Fruit fly (Drosophila melanogaster) whole organism, embryonic: ENCODE data around the gene corn.

Experiments
- Antp ChIP-seq: fragments of 200-800 bp; sonication (Bioruptor generic); optimal IDR thresholded peaks from 3 replicates; lab custom pipeline; 2016; ENCODE audit warnings: missing biosample characterization, missing genetic modification characterization
- Bdp1 ChIP-seq: fragments of 200-800 bp; sonication (Bioruptor generic); optimal IDR thresholded peaks from 3 replicates; lab custom pipeline; 2016; ENCODE audit warnings: missing biosample characterization, missing genetic modification characterization
- Blimp-1 ChIP-seq: fragments of 200-800 bp; sonication (Bioruptor generic); optimal IDR thresholded peaks from 3 replicates; lab custom pipeline; 2018; ENCODE audit warnings: missing biosample characterization, missing genetic modification characterization, mild to moderate bottlenecking, moderate library complexity, missing genetic modification reagents
- CG10366 ChIP-seq: fragments of 200-800 bp; sonication (Bioruptor generic); IDR thresholded peaks from 2 replicates; pipeline ENCODE4 v1.3.6; 2022; ENCODE audit warnings: missing biosample characterization, missing genetic modification characterization
- CG11504 ChIP-seq: fragments of 200-800 bp; sonication (Bioruptor generic); optimal IDR thresholded peaks from 3 replicates; lab custom pipeline; 2019; ENCODE audit warnings: missing biosample characterization, mild to moderate bottlenecking, missing genetic modification characterization, moderate library complexity
- CG11695 ChIP-seq: fragments of 200-800 bp; sonication (Bioruptor generic); IDR thresholded peaks from 3 replicates; pipeline ENCODE4 v1.3.6; 2022; ENCODE audit warnings: missing biosample characterization, missing genetic modification characterization
- CG12659 ChIP-seq: fragments of 200-800 bp; sonication (Bioruptor generic); optimal IDR thresholded peaks from 3 replicates; lab custom pipeline; 2017; ENCODE audit warnings: mild to moderate bottlenecking, missing biosample characterization, missing genetic modification reagents, missing genetic modification characterization
- CG15514 ChIP-seq: fragments of 200-800 bp; sonication (Bioruptor generic); optimal IDR thresholded peaks from 3 replicates; lab custom pipeline; 2017; ENCODE audit warnings: missing biosample characterization, missing genetic modification characterization, mild to moderate bottlenecking, moderate library complexity, missing genetic modification reagents
- CG15696 ChIP-seq: fragments of 200-800 bp; sonication (Bioruptor generic); optimal IDR thresholded peaks from 2 replicates; lab custom pipeline; 2019; ENCODE audit warnings: missing biosample characterization, mild to moderate bottlenecking, missing genetic modification characterization, moderate library complexity
- CG2202 ChIP-seq: fragments of 200-800 bp; sonication (Bioruptor generic); optimal IDR thresholded peaks from 2 replicates; lab custom pipeline; 2018; ENCODE audit warnings: missing biosample characterization, mild to moderate bottlenecking, missing genetic modification characterization
- CG2678 ChIP-seq: fragments of 200-800 bp; sonication (Bioruptor generic); optimal IDR thresholded peaks from 3 replicates; lab custom pipeline; 2019; ENCODE audit warnings: missing biosample characterization, mild to moderate bottlenecking, missing genetic modification characterization, moderate library complexity
- CG2889 ChIP-seq: fragments of 200-800 bp; sonication (Bioruptor generic); IDR thresholded peaks from 3 replicates; pipeline ENCODE4 v1.3.6; 2022; ENCODE audit warnings: missing biosample characterization, missing genetic modification characterization
- CG31365 ChIP-seq: fragments of 200-800 bp; sonication (Bioruptor generic); optimal IDR thresholded peaks from 2 replicates; lab custom pipeline; 2018; ENCODE audit warnings: missing biosample characterization, mild to moderate bottlenecking, missing genetic modification characterization
- Camta ChIP-seq: fragments of 200-800 bp; sonication (Bioruptor generic); optimal IDR thresholded peaks from 2 replicates; lab custom pipeline; 2016; ENCODE audit warnings: missing biosample characterization, missing genetic modification characterization
- Dad ChIP-seq: fragments of 200-800 bp; sonication (Bioruptor generic); optimal IDR thresholded peaks from 3 replicates; lab custom pipeline; 2016; ENCODE audit warnings: missing biosample characterization, missing genetic modification characterization
- HHEX ChIP-seq: fragments of 200-800 bp; sonication (Bioruptor generic); optimal IDR thresholded peaks from 3 replicates; lab custom pipeline; 2017; ENCODE audit warnings: missing biosample characterization, mild to moderate bottlenecking, missing genetic modification characterization, missing genetic modification reagents
- HLH4C ChIP-seq: fragments of 200-800 bp; sonication (Bioruptor generic); IDR thresholded peaks from 3 replicates; pipeline ENCODE4 v1.3.6; 2022; ENCODE audit warnings: missing biosample characterization, missing genetic modification characterization; ENCODE audit not compliant: partially characterized antibody
- NC2α ChIP-seq: fragments of 200-800 bp; sonication (Bioruptor generic); optimal IDR thresholded peaks from 2 replicates; lab custom pipeline; 2016; ENCODE audit warnings: missing biosample characterization, missing genetic modification characterization
- Neu2 ChIP-seq: fragments of 200-800 bp; sonication (Bioruptor generic); optimal IDR thresholded peaks from 3 replicates; lab custom pipeline; 2016; ENCODE audit warnings: missing biosample characterization, missing genetic modification characterization, borderline replicate concordance
- Nf-YB ChIP-seq: fragments of 200-800 bp; sonication (Bioruptor generic); optimal IDR thresholded peaks from 3 replicates; lab custom pipeline; 2019; ENCODE audit warnings: missing biosample characterization, mild to moderate bottlenecking, missing genetic modification characterization, moderate library complexity
- Pdp1 ChIP-seq, 2 experiments: fragments of 200-800 bp; sonication (Bioruptor generic); optimal IDR thresholded peaks; 3 replicates each; lab custom pipeline; 2016; ENCODE audit warnings: missing biosample characterization in 2 of 2, missing genetic modification characterization in 2 of 2, mild to moderate bottlenecking in 1 of 2, moderate library complexity in 1 of 2
- Poxn ChIP-seq: fragments of 200-800 bp; sonication (Bioruptor generic); IDR thresholded peaks from 2 replicates; pipeline ENCODE4 v1.3.6; 2022; ENCODE audit warnings: missing biosample characterization, missing genetic modification characterization
- Ptx1 ChIP-seq: fragments of 200-800 bp; sonication (Bioruptor generic); IDR thresholded peaks from 2 replicates; pipeline ENCODE4 v1.3.6; 2022; ENCODE audit warnings: missing biosample characterization, missing genetic modification characterization
- Spps ChIP-seq: fragments of 200-800 bp; sonication (Bioruptor generic); optimal IDR thresholded peaks from 2 replicates; lab custom pipeline; 2018; ENCODE audit warnings: missing biosample characterization, mild to moderate bottlenecking, missing genetic modification characterization
- amos ChIP-seq: fragments of 200-800 bp; sonication (Bioruptor generic); IDR thresholded peaks from 2 replicates; pipeline ENCODE4 v1.3.6; 2022; ENCODE audit warnings: missing biosample characterization, missing genetic modification characterization; ENCODE audit not compliant: partially characterized antibody
- ato ChIP-seq: fragments of 200-800 bp; sonication (Bioruptor generic); IDR thresholded peaks from 2 replicates; pipeline ENCODE4 v1.3.6; 2022; ENCODE audit warnings: missing biosample characterization, missing genetic modification characterization; ENCODE audit not compliant: partially characterized antibody
- cas ChIP-seq: fragments of 200-800 bp; sonication (Bioruptor generic); IDR thresholded peaks from 2 replicates; pipeline ENCODE4 v1.3.6; 2022; ENCODE audit warnings: missing biosample characterization, missing genetic modification characterization
- chif ChIP-seq, 2 experiments: fragments of 200-800 bp; sonication (Bioruptor generic); optimal IDR thresholded peaks; 3 replicates each; lab custom pipeline; 2016; ENCODE audit warnings: missing biosample characterization in 2 of 2, missing genetic modification characterization in 2 of 2
- chinmo ChIP-seq: fragments of 200-800 bp; sonication (Bioruptor generic); IDR thresholded peaks from 4 replicates; pipeline ENCODE4 v1.3.6; 2022; ENCODE audit warnings: missing biosample characterization, missing genetic modification characterization; ENCODE audit not compliant: partially characterized antibody
- cwo ChIP-seq: fragments of 200-800 bp; sonication (Bioruptor generic); optimal IDR thresholded peaks from 3 replicates; lab custom pipeline; 2017; ENCODE audit warnings: missing biosample characterization, missing genetic modification characterization, mild to moderate bottlenecking, moderate library complexity, missing genetic modification reagents
- dmrt11E ChIP-seq: fragments of 200-800 bp; sonication (Bioruptor generic); optimal IDR thresholded peaks from 3 replicates; lab custom pipeline; 2018; ENCODE audit warnings: missing biosample characterization, mild to moderate bottlenecking, missing genetic modification characterization, moderate library complexity
- dysf ChIP-seq: fragments of 200-800 bp; sonication (Bioruptor generic); IDR thresholded peaks from 3 replicates; pipeline ENCODE4 v1.3.6; 2022; ENCODE audit warnings: missing biosample characterization, missing genetic modification characterization
- exex ChIP-seq: fragments of 200-800 bp; sonication (Bioruptor generic); optimal IDR thresholded peaks from 4 replicates; lab custom pipeline; 2018; ENCODE audit warnings: missing biosample characterization, mild to moderate bottlenecking, missing genetic modification characterization, moderate library complexity
- gfzf ChIP-seq: fragments of 200-800 bp; sonication (Bioruptor generic); optimal IDR thresholded peaks from 2 replicates; lab custom pipeline; 2016; ENCODE audit warnings: missing biosample characterization, mild to moderate bottlenecking, missing genetic modification characterization, moderate library complexity
- klu ChIP-seq: fragments of 200-800 bp; sonication (Bioruptor generic); IDR thresholded peaks from 2 replicates; pipeline ENCODE4 v1.3.6; 2022; ENCODE audit warnings: missing biosample characterization, missing genetic modification characterization
- lab ChIP-seq: fragments of 200-800 bp; sonication (Bioruptor generic); optimal IDR thresholded peaks from 3 replicates; lab custom pipeline; 2017; ENCODE audit warnings: missing biosample characterization, missing genetic modification characterization, mild to moderate bottlenecking, moderate library complexity, missing genetic modification reagents
- maf-S ChIP-seq: fragments of 200-800 bp; sonication (Bioruptor generic); optimal IDR thresholded peaks from 2 replicates; lab custom pipeline; 2016; ENCODE audit warnings: missing biosample characterization, missing genetic modification characterization
- mirr ChIP-seq: fragments of 200-800 bp; sonication (Bioruptor generic); optimal IDR thresholded peaks from 3 replicates; lab custom pipeline; 2018; ENCODE audit warnings: missing biosample characterization, mild to moderate bottlenecking, missing genetic modification characterization
- nerfin-2 ChIP-seq: fragments of 200-800 bp; sonication (Bioruptor generic); IDR thresholded peaks from 2 replicates; pipeline ENCODE4 v1.3.6; 2022; ENCODE audit warnings: missing biosample characterization, missing genetic modification characterization; ENCODE audit not compliant: partially characterized antibody
- p53 ChIP-seq: fragments of 200-800 bp; sonication (Bioruptor generic); optimal IDR thresholded peaks from 2 replicates; lab custom pipeline; 2016; ENCODE audit warnings: missing biosample characterization, missing genetic modification characterization
- pan ChIP-seq, 4 experiments: fragments of >200 bp in 3 of 4; fragments of 200-800 bp in 1 of 4; sonication (Bioruptor generic) in 1 of 4; optimal IDR thresholded peaks in 3 of 4; IDR thresholded peaks in 1 of 4; 2 replicates each; pipeline versions ENCODE4 v1.3.6 to Lab custom; 2017 to 2022; ENCODE audit warnings: missing biosample characterization in 2 of 4, missing genetic modification characterization in 2 of 4, mixed read lengths in 1 of 4
- phol ChIP-seq: fragments of 200-800 bp; sonication (Bioruptor generic); optimal IDR thresholded peaks from 3 replicates; lab custom pipeline; 2018; ENCODE audit warnings: missing biosample characterization, mild to moderate bottlenecking, missing genetic modification characterization, moderate library complexity
- salm ChIP-seq: fragments of 200-800 bp; sonication (Bioruptor generic); optimal IDR thresholded peaks from 2 replicates; lab custom pipeline; 2018; ENCODE audit warnings: missing biosample characterization, mild to moderate bottlenecking, missing genetic modification characterization
- sens-2 ChIP-seq: fragments of 200-800 bp; sonication (Bioruptor generic); IDR thresholded peaks from 2 replicates; pipeline ENCODE4 v1.3.6; 2022; ENCODE audit warnings: missing biosample characterization, missing genetic modification characterization
- slbo ChIP-seq: fragments of 200-800 bp; sonication (Bioruptor generic); IDR thresholded peaks from 2 replicates; pipeline ENCODE4 v1.3.6; 2022; ENCODE audit warnings: missing biosample characterization, missing genetic modification characterization
- sug ChIP-seq: fragments of 200-800 bp; optimal IDR thresholded peaks from 2 replicates; lab custom pipeline; 2019; ENCODE audit warnings: missing biosample characterization, mild to moderate bottlenecking, missing genetic modification characterization, moderate library complexity
- wek ChIP-seq: fragments of 200-800 bp; sonication (Bioruptor generic); optimal IDR thresholded peaks from 3 replicates; lab custom pipeline; 2018; ENCODE audit warnings: missing biosample characterization, mild to moderate bottlenecking, missing genetic modification characterization, moderate library complexity

corn gene

DNA sequence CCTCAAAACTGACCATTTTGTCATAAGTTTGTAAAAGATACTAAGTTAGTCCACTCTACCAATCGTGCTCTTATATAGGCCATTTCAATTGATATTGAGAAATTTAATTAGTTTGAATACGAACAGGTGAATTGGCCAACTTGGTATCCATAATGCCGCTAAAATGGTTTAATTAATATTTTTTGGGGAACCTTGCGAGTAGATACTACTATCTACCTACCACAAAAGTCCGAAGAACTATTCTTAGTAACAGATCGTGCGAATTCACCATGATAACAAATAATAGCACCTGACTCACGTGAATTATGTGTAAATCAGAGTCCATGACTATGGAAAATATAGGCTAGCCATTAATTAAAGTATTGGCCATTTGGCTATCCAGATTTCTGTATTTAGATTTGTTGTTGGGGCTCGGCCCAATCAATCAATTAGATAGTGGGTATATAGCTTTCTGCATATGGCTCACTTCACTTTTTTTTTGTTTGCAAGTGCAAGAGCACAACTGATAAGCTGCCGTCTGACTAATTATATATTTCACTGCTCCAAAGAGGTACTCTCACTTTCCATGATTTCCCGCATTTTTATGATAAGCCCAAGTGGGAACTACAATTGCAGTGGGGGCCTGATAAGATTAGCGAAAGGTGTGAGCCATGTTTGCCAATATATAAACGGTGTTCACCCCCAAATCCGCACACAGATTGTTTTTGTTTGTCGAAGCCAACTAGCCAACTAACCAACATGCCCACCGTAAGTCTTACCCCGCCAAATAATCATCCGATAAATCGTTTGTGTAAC, 28.5 kb downstream of the corn start, which contains the start of the genes Acbp4 and Acbp6:
Acbp4 (minus strand) TSS at position 51 of the 795 bp plus-strand sequence.
Acbp6 (plus strand) TSS at position 690 of the 795 bp plus-strand sequence.
- TF ChIP-seq Blimp-1 (GFP tag; lab: Kevin White, UChicago) (no peak), lab (GFP tag; lab: Kevin White, UChicago) (peak; percentile 25), Pdp1 (GFP tag; optimal IDR thresholded peaks at IDR 0.05; lab: Kevin White, UChicago) (no peak), slbo (GFP tag; lab: Robert Waterston, UW) (no peak), CG10366 (GFP tag; lab: Robert Waterston, UW) (no peak), dmrt11E (tag; lab: Kevin White, UChicago) (no peak), sens-2 (no peak), wek (no peak), sug (tag; lab: Kevin White, UChicago) (peak; percentile 65), nerfin-2 (GFP tag; lab: Robert Waterston, UW) (no peak), Bdp1 (no peak), mirr (peak; percentile 66), CG12659 (no peak), Antp (GFP tag; lab: Kevin White, UChicago) (no peak), Poxn (GFP tag; lab: Robert Waterston, UW) (no peak), CG15514 (GFP tag; lab: Kevin White, UChicago) (no peak), Camta (GFP tag; lab: Kevin White, UChicago) (no peak), Nf-YB (GFP tag; lab: Kevin White, UChicago) (no peak), cwo (GFP tag; lab: Kevin White, UChicago) (peak; percentile 29), p53 (GFP tag; lab: Kevin White, UChicago) (no peak), HHEX (GFP tag; lab: Kevin White, UChicago) (no peak), chinmo (0 out of 4 replicates have a peak, but pooled peaks have one; percentile 61), Neu2 (no peak), salm (tag; lab: Kevin White, UChicago) (no peak), exex (peak; percentile 81), klu (GFP tag; lab: Robert Waterston, UW) (no peak), gfzf (no peak), CG11695 (0 out of 3 replicates have a peak, but pooled peaks have one; percentile 10)

DNA sequence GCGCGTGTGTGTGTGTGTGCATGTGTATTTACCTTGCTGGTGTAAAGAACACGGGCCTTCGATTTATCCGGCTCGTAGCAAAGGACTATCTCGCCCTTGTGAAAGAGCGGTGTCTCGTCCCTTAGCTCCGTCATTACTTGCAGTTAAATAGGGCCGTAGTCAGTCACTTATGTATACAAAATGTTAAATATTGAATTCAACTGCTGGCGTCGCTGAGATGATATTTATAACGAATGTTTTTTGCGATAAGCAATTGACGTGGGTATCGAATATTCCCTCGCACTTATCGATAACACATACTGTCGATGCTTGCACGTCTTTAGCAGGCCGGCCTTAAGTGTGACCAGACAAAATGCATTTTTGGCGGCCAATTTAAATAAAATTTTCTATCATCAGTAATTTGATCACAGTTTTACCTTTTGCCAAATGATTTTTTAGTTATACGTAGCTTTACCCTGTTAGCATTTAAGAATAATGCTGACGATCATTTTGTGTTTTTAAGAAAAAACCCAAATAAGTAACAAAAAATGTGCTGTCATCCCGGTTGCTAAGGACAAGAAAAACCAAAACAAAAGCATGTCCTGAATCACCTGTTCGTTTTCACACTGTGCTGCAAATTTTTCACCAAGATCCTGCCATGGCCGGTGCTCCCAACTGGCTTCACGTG, 31.5 kb downstream of the corn start, which contains the start of the genes msl-3 and BBS1:
msl-3 (minus strand) TSS at position 245 of the 667 bp plus-strand sequence.
BBS1 (plus strand) TSS at position 617 of the 667 bp plus-strand sequence.
- TF ChIP-seq Spps (no peak), HLH4C (GFP tag; lab: Robert Waterston, UW) (peak; percentile 81), Dad (no peak), maf-S (GFP tag; lab: Kevin White, UChicago) (no peak), ato (no peak), NC2α (GFP tag; lab: Kevin White, UChicago) (no peak), CG2889 (no peak), chif (GFP tag; optimal IDR thresholded peaks at IDR 0.05; lab: Kevin White, UChicago) (no peak), pan (optimal IDR thresholded peaks at IDR 0.05; lab: Kevin White, UChicago) (no peak), pan (GFP tag; optimal IDR thresholded peaks at IDR 0.05 in 1 of 2, IDR thresholded peaks at IDR 0.05 in 1 of 2) (no peak), phol (tag; lab: Kevin White, UChicago) (peak; percentile 28), CG2202 (tag; lab: Kevin White, UChicago) (no peak), CG11504 (tag; lab: Kevin White, UChicago) (no peak), CG31365 (tag; lab: Kevin White, UChicago) (no peak), CG2678 (tag; lab: Kevin White, UChicago) (no peak), amos (GFP tag; lab: Robert Waterston, UW) (peak; percentile 72), cas (GFP tag; lab: Robert Waterston, UW) (no peak), dysf (GFP tag; lab: Robert Waterston, UW) (no peak), CG15696 (tag; lab: Kevin White, UChicago) (no peak), Ptx1 (no peak)
